Fruit fly (Drosophila melanogaster): ENCODE measurements around the gene stx.

dm6 chrX:10728541-10728968, 16.2 kb downstream of the stx start:
- TF ChIP-seq ttk (optimal IDR thresholded peaks at IDR 0.05): no peak
- no peak for TF ChIP-seq Myc (optimal IDR thresholded peaks at IDR 0.05)
- no peak for TF ChIP-seq psq (optimal IDR thresholded peaks at IDR 0.05)
- TF ChIP-seq Sin3A (optimal IDR thresholded peaks at IDR 0.05): no peak
